Fruit fly (Drosophila melanogaster) whole organism, embryonic: ENCODE data around the gene CG14647.

Experiments
- B-H2 ChIP-seq: fragments of 200-800 bp; sonication (Bioruptor generic); optimal IDR thresholded peaks from 2 replicates; lab custom pipeline; 2018; ENCODE audit warnings: missing biosample characterization, mild to moderate bottlenecking, missing genetic modification characterization
- C15 ChIP-seq: fragments of 200-800 bp; sonication (Bioruptor generic); IDR thresholded peaks from 3 replicates; pipeline ENCODE4 v1.3.6; 2022; ENCODE audit warnings: missing biosample characterization, missing genetic modification characterization
- CG10431 ChIP-seq: fragments of 200-800 bp; sonication (Bioruptor generic); optimal IDR thresholded peaks from 3 replicates; lab custom pipeline; 2018; ENCODE audit warnings: missing biosample characterization, mild to moderate bottlenecking, missing genetic modification characterization
- CG10959 ChIP-seq: fragments of 200-800 bp; sonication (Bioruptor generic); IDR thresholded peaks from 2 replicates; pipeline ENCODE4 v1.3.6; 2022; ENCODE audit warnings: missing biosample characterization, missing genetic modification characterization
- CG12155 ChIP-seq: fragments of 200-800 bp; sonication (Bioruptor generic); optimal IDR thresholded peaks from 3 replicates; lab custom pipeline; 2016; ENCODE audit warnings: missing biosample characterization, missing genetic modification characterization
- CG16815 ChIP-seq: fragments of 200-800 bp; sonication (Bioruptor generic); optimal IDR thresholded peaks from 3 replicates; lab custom pipeline; 2017; ENCODE audit warnings: missing biosample characterization, mild to moderate bottlenecking, missing genetic modification characterization
- CG18476 ChIP-seq: fragments of 200-800 bp; sonication (Bioruptor generic); optimal IDR thresholded peaks from 2 replicates; lab custom pipeline; 2016; ENCODE audit warnings: missing biosample characterization, mild to moderate bottlenecking, missing genetic modification characterization
- CG3065 ChIP-seq: fragments of 200-800 bp; sonication (Bioruptor generic); optimal IDR thresholded peaks from 2 replicates; lab custom pipeline; 2016; ENCODE audit warnings: missing biosample characterization, missing genetic modification characterization
- CG32767 ChIP-seq: fragments of 200-800 bp; sonication (Bioruptor generic); IDR thresholded peaks from 2 replicates; pipeline ENCODE4 v1.3.6; 2022; ENCODE audit warnings: missing biosample characterization, missing genetic modification characterization
- CG3838 ChIP-seq: fragments of 200-800 bp; sonication (Bioruptor generic); optimal IDR thresholded peaks from 3 replicates; lab custom pipeline; 2016; ENCODE audit warnings: missing biosample characterization, missing genetic modification characterization
- CG6254 ChIP-seq: fragments of 200-800 bp; sonication (Bioruptor generic); optimal IDR thresholded peaks from 3 replicates; lab custom pipeline; 2017; ENCODE audit warnings: mild to moderate bottlenecking, missing biosample characterization, missing genetic modification reagents, missing genetic modification characterization
- CG6791 ChIP-seq: fragments of 200-800 bp; sonication (Bioruptor generic); IDR thresholded peaks from 3 replicates; pipeline ENCODE4 v1.3.6; 2022; ENCODE audit warnings: missing biosample characterization, missing genetic modification characterization; ENCODE audit not compliant: partially characterized antibody
- CG6813 ChIP-seq: fragments of 200-800 bp; sonication (Bioruptor generic); optimal IDR thresholded peaks from 2 replicates; lab custom pipeline; 2017; ENCODE audit warnings: missing biosample characterization, missing genetic modification characterization, mild to moderate bottlenecking, moderate library complexity, missing genetic modification reagents
- CG7357 ChIP-seq: fragments of 200-800 bp; sonication (Bioruptor generic); IDR thresholded peaks from 3 replicates; pipeline ENCODE4 v1.3.6; 2022; ENCODE audit warnings: missing biosample characterization, missing genetic modification characterization
- CG8765 ChIP-seq: fragments of 200-800 bp; sonication (Bioruptor generic); IDR thresholded peaks from 2 replicates; pipeline ENCODE4 v1.3.6; 2022; ENCODE audit warnings: missing biosample characterization, missing genetic modification characterization
- CG9932 ChIP-seq: fragments of 200-800 bp; sonication (Bioruptor generic); IDR thresholded peaks from 2 replicates; pipeline ENCODE4 v1.3.6; 2022; ENCODE audit warnings: missing biosample characterization, missing genetic modification characterization
- CHES-1-like ChIP-seq: fragments of 200-800 bp; sonication (Bioruptor generic); optimal IDR thresholded peaks from 2 replicates; lab custom pipeline; 2016; ENCODE audit warnings: missing biosample characterization, missing genetic modification characterization
- Doc2 ChIP-seq: fragments of 200-800 bp; sonication (Bioruptor generic); IDR thresholded peaks from 2 replicates; pipeline ENCODE4 v1.3.6; 2022; ENCODE audit warnings: missing biosample characterization, missing genetic modification characterization
- E2f1 ChIP-seq: fragments of 200-800 bp; sonication (Bioruptor generic); IDR thresholded peaks from 2 replicates; pipeline ENCODE4 v1.3.6; 2022; ENCODE audit warnings: missing biosample characterization, missing genetic modification characterization
- E2f2 ChIP-seq: fragments of 200-800 bp; sonication (Bioruptor generic); IDR thresholded peaks from 2 replicates; pipeline ENCODE4 v1.3.6; 2022; ENCODE audit warnings: missing biosample characterization, missing genetic modification characterization
- Gsc ChIP-seq: fragments of 200-800 bp; sonication (Bioruptor generic); IDR thresholded peaks from 2 replicates; pipeline ENCODE4 v1.3.6; 2022; ENCODE audit warnings: missing biosample characterization, missing genetic modification characterization
- MESR4 ChIP-seq: fragments of 200-800 bp; sonication (Bioruptor generic); optimal IDR thresholded peaks from 2 replicates; lab custom pipeline; 2018; ENCODE audit warnings: missing biosample characterization, mild to moderate bottlenecking, missing genetic modification characterization, moderate library complexity
- Max ChIP-seq: fragments of 200-800 bp; sonication (Bioruptor generic); optimal IDR thresholded peaks from 2 replicates; lab custom pipeline; 2016; ENCODE audit warnings: missing biosample characterization, mild to moderate bottlenecking, missing genetic modification characterization
- Med ChIP-seq: fragments of 200-800 bp; sonication (Bioruptor generic); peaks from one replicate; lab custom pipeline; 2016; ENCODE audit warnings: missing biosample characterization, missing genetic modification characterization, mild to moderate bottlenecking, inconsistent platforms, moderate library complexity
- Myb ChIP-seq: fragments of 200-800 bp; sonication (Bioruptor generic); optimal IDR thresholded peaks from 2 replicates; lab custom pipeline; 2016; ENCODE audit warnings: missing biosample characterization, missing genetic modification characterization
- Nf-YC ChIP-seq: fragments of 200-800 bp; optimal IDR thresholded peaks from 3 replicates; lab custom pipeline; 2019; ENCODE audit warnings: missing biosample characterization, mild to moderate bottlenecking, missing genetic modification characterization, moderate library complexity
- PHDP ChIP-seq: fragments of 200-800 bp; sonication (Bioruptor generic); optimal IDR thresholded peaks from 3 replicates; lab custom pipeline; 2018; ENCODE audit warnings: missing biosample characterization, mild to moderate bottlenecking, missing genetic modification characterization, moderate library complexity
- Sox102F ChIP-seq: fragments of 200-800 bp; sonication (Bioruptor generic); optimal IDR thresholded peaks from 2 replicates; lab custom pipeline; 2018; ENCODE audit warnings: missing biosample characterization, mild to moderate bottlenecking, missing genetic modification characterization, moderate library complexity
- Tbp ChIP-seq: fragments of >200 bp; optimal IDR thresholded peaks from 2 replicates; lab custom pipeline; 2018; ENCODE audit warnings: missing biosample characterization, missing genetic modification characterization
- YL-1 ChIP-seq: fragments of 200-800 bp; sonication (Bioruptor generic); optimal IDR thresholded peaks from 3 replicates; lab custom pipeline; 2017; ENCODE audit warnings: missing biosample characterization, mild to moderate bottlenecking, missing genetic modification characterization
- bigmax ChIP-seq: fragments of 200-800 bp; sonication (Bioruptor generic); optimal IDR thresholded peaks from 2 replicates; lab custom pipeline; 2018; ENCODE audit warnings: missing biosample characterization, mild to moderate bottlenecking, missing genetic modification characterization
- bsh ChIP-seq, 2 experiments: fragments of 200-800 bp; sonication (Bioruptor generic); optimal IDR thresholded peaks; 2 replicates each; lab custom pipeline; 2017 to 2018; ENCODE audit warnings: mild to moderate bottlenecking in 2 of 2, missing biosample characterization in 2 of 2, missing genetic modification characterization in 2 of 2, moderate library complexity in 1 of 2
- caup ChIP-seq: fragments of 200-800 bp; sonication (Bioruptor generic); optimal IDR thresholded peaks from 3 replicates; lab custom pipeline; 2017; ENCODE audit warnings: missing biosample characterization, mild to moderate bottlenecking, missing genetic modification characterization, moderate library complexity; ENCODE audit not compliant: severe bottlenecking
- eve ChIP-seq, 2 experiments: fragments of >200 bp; optimal IDR thresholded peaks; 2 replicates each; lab custom pipeline; 2017; ENCODE audit warnings: missing biosample characterization in 2 of 2, missing genetic modification characterization in 2 of 2
- fd96Cb ChIP-seq: fragments of 200-800 bp; sonication (Bioruptor generic); optimal IDR thresholded peaks from 2 replicates; lab custom pipeline; 2018; ENCODE audit warnings: missing biosample characterization, mild to moderate bottlenecking, missing genetic modification characterization, moderate library complexity
- fu2 ChIP-seq: fragments of 200-800 bp; sonication (Bioruptor generic); optimal IDR thresholded peaks from 2 replicates; lab custom pipeline; 2016; ENCODE audit warnings: missing biosample characterization, missing genetic modification characterization
- grn ChIP-seq: fragments of 200-800 bp; sonication (Bioruptor generic); optimal IDR thresholded peaks from 3 replicates; lab custom pipeline; 2017; ENCODE audit warnings: missing biosample characterization, missing genetic modification characterization
- gro ChIP-seq: fragments of 200-800 bp; sonication (Bioruptor generic); optimal IDR thresholded peaks from 2 replicates; lab custom pipeline; 2016; ENCODE audit warnings: missing biosample characterization, missing genetic modification characterization
- ind ChIP-seq: fragments of 200-800 bp; sonication (Bioruptor generic); optimal IDR thresholded peaks from 3 replicates; lab custom pipeline; 2016; ENCODE audit warnings: missing biosample characterization, missing genetic modification characterization
- jumu ChIP-seq: fragments of 200-800 bp; sonication (Bioruptor generic); optimal IDR thresholded peaks from 3 replicates; lab custom pipeline; 2016; ENCODE audit warnings: missing biosample characterization, missing genetic modification characterization
- lmd ChIP-seq: fragments of 200-800 bp; sonication (Bioruptor generic); IDR thresholded peaks from 2 replicates; pipeline ENCODE4 v1.3.6; 2022; ENCODE audit warnings: missing biosample characterization, missing genetic modification characterization
- luna ChIP-seq: fragments of 200-800 bp; sonication (Bioruptor generic); optimal IDR thresholded peaks from 2 replicates; lab custom pipeline; 2016; ENCODE audit warnings: missing biosample characterization, missing genetic modification characterization
- nmo ChIP-seq: fragments of 200-800 bp; sonication (Bioruptor generic); optimal IDR thresholded peaks from 2 replicates; lab custom pipeline; 2018; ENCODE audit warnings: missing biosample characterization, mild to moderate bottlenecking, missing genetic modification characterization, moderate library complexity
- pnt ChIP-seq: fragments of 200-800 bp; sonication (Bioruptor generic); optimal IDR thresholded peaks from 3 replicates; lab custom pipeline; 2016; ENCODE audit warnings: missing biosample characterization, missing genetic modification characterization
- rib ChIP-seq: fragments of 200-800 bp; sonication (Bioruptor generic); IDR thresholded peaks from 2 replicates; pipeline ENCODE4 v1.3.6; 2022; ENCODE audit warnings: missing biosample characterization, missing genetic modification characterization
- sima ChIP-seq: fragments of 200-800 bp; sonication (Bioruptor generic); optimal IDR thresholded peaks from 2 replicates; lab custom pipeline; 2016; ENCODE audit warnings: missing biosample characterization, missing genetic modification characterization
- sob ChIP-seq: fragments of 200-800 bp; sonication (Bioruptor generic); IDR thresholded peaks from 2 replicates; pipeline ENCODE4 v1.3.6; 2022; ENCODE audit warnings: missing biosample characterization, missing genetic modification characterization
- ssp ChIP-seq: fragments of 200-800 bp; sonication (Bioruptor generic); IDR thresholded peaks from 2 replicates; pipeline ENCODE4 v1.3.6; 2022; ENCODE audit warnings: missing biosample characterization, missing genetic modification characterization
- wdn ChIP-seq: fragments of 200-800 bp; sonication (Bioruptor generic); IDR thresholded peaks from 2 replicates; pipeline ENCODE4 v1.3.6; 2022; ENCODE audit warnings: missing biosample characterization, missing genetic modification characterization

The CG14647 gene

DNA sequence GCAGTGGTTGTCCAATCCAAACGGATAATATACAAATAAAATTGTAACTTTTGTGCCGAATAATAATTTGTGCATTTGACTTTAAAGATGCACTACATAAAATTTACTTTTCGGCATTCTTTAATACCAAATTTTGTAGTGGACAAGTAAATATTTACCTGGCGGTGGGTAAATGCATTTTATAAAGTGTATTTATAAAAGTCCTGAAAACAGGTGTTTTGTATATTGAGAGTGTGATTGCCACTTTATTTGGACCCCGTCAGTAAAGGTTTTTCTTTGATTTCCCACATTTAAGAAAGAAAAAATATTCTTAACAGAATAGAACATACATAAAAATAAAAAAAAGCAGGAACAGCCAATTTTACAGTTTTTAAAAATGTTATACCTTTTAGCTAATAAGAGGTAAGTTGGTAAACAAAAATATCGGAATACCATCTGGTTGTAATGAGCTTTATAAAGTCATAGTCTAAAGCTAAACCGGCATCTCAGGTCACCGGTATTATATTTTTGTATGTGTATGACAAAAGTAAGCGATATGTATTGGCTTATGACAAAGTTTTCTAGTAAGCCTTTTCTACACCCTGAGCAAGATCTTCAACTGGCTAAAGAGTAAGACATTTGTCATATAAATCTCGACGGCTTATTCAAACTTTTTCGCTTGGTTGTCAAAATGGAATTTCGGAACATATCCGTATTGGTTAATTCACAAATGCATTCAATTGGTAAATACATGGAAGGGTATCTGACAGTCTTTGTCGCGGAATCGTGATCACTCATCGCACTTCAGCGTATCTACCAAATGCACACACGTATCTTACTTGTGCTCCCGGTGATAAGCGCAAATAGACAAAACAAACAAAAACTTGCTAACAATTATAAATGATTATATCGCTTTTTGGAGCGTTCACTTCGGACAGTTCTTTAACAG, 5.4 kb upstream of the CG14647 start (continued):
- TF ChIP-seq CG7357 (GFP tag; lab: Robert Waterston, UW) (peak; percentile 79), CG32767 (GFP tag; lab: Robert Waterston, UW) (peak; percentile 83), C15 (GFP tag; lab: Robert Waterston, UW) (0 out of 3 replicates have a peak, but pooled peaks have one; percentile 41), PHDP (peak; percentile 90), Nf-YC (tag; lab: Kevin White, UChicago) (peak; percentile 64), Tbp (GFP tag; lab: Kevin White, UChicago) (no peak), CG6254 (GFP tag; lab: Kevin White, UChicago) (peak; percentile 77), Sox102F (GFP tag; lab: Kevin White, UChicago) (peak; percentile 93), fu2 (GFP tag; lab: Kevin White, UChicago) (peak; percentile 86), CG6791 (GFP tag; lab: Robert Waterston, UW) (no peak), CHES-1-like (GFP tag; lab: Kevin White, UChicago) (peak; percentile 80), CG3065 (GFP tag; lab: Kevin White, UChicago) (peak; percentile 57), CG18476 (peak; percentile 80), wdn (GFP tag; lab: Robert Waterston, UW) (peak; percentile 75), sima (GFP tag; lab: Kevin White, UChicago) (peak; percentile 14), luna (GFP tag; lab: Kevin White, UChicago) (peak; percentile 57), CG12155 (GFP tag; lab: Kevin White, UChicago) (peak; percentile 84), CG10431 (GFP tag; lab: Kevin White, UChicago) (peak; percentile 18), B-H2 (GFP tag; lab: Kevin White, UChicago) (peak; percentile 5), pnt (GFP tag; lab: Kevin White, UChicago) (peak; percentile 71), CG10959 (GFP tag; lab: Robert Waterston, UW) (peak; percentile 51; the same call in 1 of the 2 replicates), CG9932 (GFP tag; lab: Robert Waterston, UW) (peak; percentile 76), Med (GFP tag; lab: Kevin White, UChicago) (peak; percentile 98), YL-1 (no peak), ssp (GFP tag; lab: Robert Waterston, UW) (peak; percentile 72), CG3838 (GFP tag; lab: Kevin White, UChicago) (peak; percentile 7), eve (GFP tag; optimal IDR thresholded peaks at IDR 0.05; lab: Kevin White, UChicago) (no peak), bigmax (GFP tag; lab: Kevin White, UChicago) (no peak), lmd (GFP tag; lab: Robert Waterston, UW) (peak; percentile 88), fd96Cb (tag; lab: Kevin White, UChicago) (peak; percentile 84), MESR4 (GFP tag; lab: Kevin White, UChicago) (peak; percentile 19), Max (GFP tag; lab: Kevin White, UChicago) (peak; percentile 85), ind (GFP tag; lab: Kevin White, UChicago) (peak; percentile 91), rib (GFP tag; lab: Robert Waterston, UW) (peak; percentile 69), E2f2 (GFP tag; lab: Robert Waterston, UW) (peak; percentile 56), gro (GFP tag; lab: Kevin White, UChicago) (peak; percentile 95), CG6813 (GFP tag; lab: Kevin White, UChicago) (peak; percentile 78), jumu (GFP tag; lab: Kevin White, UChicago) (peak; percentile 69), Gsc (GFP tag; lab: Robert Waterston, UW) (no peak), Doc2 (GFP tag; lab: Robert Waterston, UW) (no peak), sob (GFP tag; lab: Robert Waterston, UW) (peak; percentile 88), grn (GFP tag; lab: Kevin White, UChicago) (peak; percentile 89), CG16815 (GFP tag; lab: Kevin White, UChicago) (peak; percentile 65), bsh (GFP tag; optimal IDR thresholded peaks at IDR 0.05; lab: Kevin White, UChicago) (peak; percentile 88 to 90), nmo (GFP tag; lab: Kevin White, UChicago) (peak; percentile 93), CG8765 (GFP tag; lab: Robert Waterston, UW) (peak; percentile 23; the same call in 1 of the 2 replicates), E2f1 (GFP tag; lab: Robert Waterston, UW) (peak; percentile 89), Myb (GFP tag; lab: Kevin White, UChicago) (peak; percentile 81), caup (GFP tag; lab: Kevin White, UChicago) (peak; percentile 87)
